Fruit fly (Drosophila melanogaster) whole organism, adult: ENCODE results near the gene Hsp26.

ENCODE experiments used
- CG11617 ChIP-seq: fragments of 200-800 bp; sonication (Bioruptor generic); optimal IDR thresholded peaks from 2 replicates; lab custom pipeline; 2017; ENCODE audit warnings: mild to moderate bottlenecking, missing biosample characterization, missing genetic modification reagents, missing genetic modification characterization
- CG12768 ChIP-seq: fragments of 200-800 bp; sonication (Bioruptor generic); optimal IDR thresholded peaks from 2 replicates; lab custom pipeline; 2017; ENCODE audit warnings: missing biosample characterization, missing genetic modification characterization, mild to moderate bottlenecking, moderate library complexity, missing genetic modification reagents
- CG14711 ChIP-seq: fragments of 200-800 bp; sonication (Bioruptor generic); optimal IDR thresholded peaks from 2 replicates; lab custom pipeline; 2018; ENCODE audit warnings: missing biosample characterization, mild to moderate bottlenecking, missing genetic modification characterization, moderate library complexity
- CG1620 ChIP-seq: fragments of 200-800 bp; sonication (Bioruptor generic); optimal IDR thresholded peaks from 2 replicates; lab custom pipeline; 2016; ENCODE audit warnings: missing biosample characterization, missing genetic modification characterization
- CG33017 ChIP-seq: fragments of 200-800 bp; sonication (Bioruptor generic); optimal IDR thresholded peaks from 2 replicates; lab custom pipeline; 2018; ENCODE audit warnings: missing biosample characterization, mild to moderate bottlenecking, missing genetic modification characterization, moderate library complexity
- CG5204 ChIP-seq: fragments of 200-800 bp; sonication (Bioruptor generic); optimal IDR thresholded peaks from 2 replicates; lab custom pipeline; 2016; ENCODE audit warnings: missing biosample characterization, missing genetic modification characterization
- CG7045 ChIP-seq: fragments of 200-800 bp; sonication (Bioruptor generic); optimal IDR thresholded peaks from 2 replicates; lab custom pipeline; 2017; ENCODE audit warnings: missing biosample characterization, mild to moderate bottlenecking, missing genetic modification characterization
- CG7101 ChIP-seq: fragments of 200-800 bp; sonication (Bioruptor generic); optimal IDR thresholded peaks from 2 replicates; lab custom pipeline; 2018; ENCODE audit warnings: missing biosample characterization, mild to moderate bottlenecking, missing genetic modification characterization, moderate library complexity
- Clk ChIP-seq: fragments of 200-800 bp; sonication (Bioruptor generic); optimal IDR thresholded peaks from 2 replicates; lab custom pipeline; 2017; ENCODE audit warnings: missing biosample characterization, missing genetic modification characterization
- Crg-1 ChIP-seq: fragments of 200-800 bp; sonication (Bioruptor generic); optimal IDR thresholded peaks from 2 replicates; lab custom pipeline; 2016; ENCODE audit warnings: missing biosample characterization, missing genetic modification characterization
- Hr96 ChIP-seq: fragments of 200-800 bp; sonication (Bioruptor generic); optimal IDR thresholded peaks from 2 replicates; lab custom pipeline; 2016; ENCODE audit warnings: missing biosample characterization, missing genetic modification characterization
- Mnt ChIP-seq: fragments of 200-800 bp; sonication (Bioruptor generic); optimal IDR thresholded peaks from 2 replicates; lab custom pipeline; 2016; ENCODE audit warnings: missing biosample characterization, mild to moderate bottlenecking, missing genetic modification characterization
- bab1 ChIP-seq: fragments of 200-800 bp; sonication (Bioruptor generic); optimal IDR thresholded peaks from 3 replicates; lab custom pipeline; 2019; ENCODE audit warnings: missing biosample characterization, mild to moderate bottlenecking, missing genetic modification characterization, moderate library complexity
- cic ChIP-seq: fragments of 200-800 bp; sonication (Bioruptor generic); optimal IDR thresholded peaks from 2 replicates; lab custom pipeline; 2017; ENCODE audit warnings: missing biosample characterization, mild to moderate bottlenecking, missing genetic modification characterization, moderate library complexity
- cnc ChIP-seq, 2 experiments: fragments of >200 bp; optimal IDR thresholded peaks; 2 replicates each; lab custom pipeline; 2017
- kay ChIP-seq: fragments of 200-800 bp; sonication (Bioruptor generic); peaks from one replicate; lab custom pipeline; 2016; ENCODE audit warnings: missing biosample characterization, missing genetic modification characterization, borderline replicate concordance
- ovo ChIP-seq: fragments of 200-800 bp; sonication (Bioruptor generic); optimal IDR thresholded peaks from 2 replicates; lab custom pipeline; 2016; ENCODE audit warnings: missing biosample characterization, missing genetic modification characterization
- pad ChIP-seq: fragments of 200-800 bp; sonication (Bioruptor generic); optimal IDR thresholded peaks from 3 replicates; lab custom pipeline; 2017; ENCODE audit warnings: missing biosample characterization, missing genetic modification characterization, mild to moderate bottlenecking, moderate library complexity, missing genetic modification reagents
- tj ChIP-seq: fragments of 200-800 bp; sonication (Bioruptor generic); optimal IDR thresholded peaks from 3 replicates; lab custom pipeline; 2017; ENCODE audit warnings: missing biosample characterization, mild to moderate bottlenecking, missing genetic modification characterization, moderate library complexity
- toe ChIP-seq: fragments of 200-800 bp; sonication (Bioruptor generic); optimal IDR thresholded peaks from 2 replicates; lab custom pipeline; 2016; ENCODE audit warnings: missing biosample characterization, missing genetic modification characterization

Hsp26 gene

dm6 chr3L:9423757-9424527 is 46.7 kb upstream of the Hsp26 start:
- no peak for TF ChIP-seq CG1620 (GFP tag; lab: Kevin White, UChicago)
- TF ChIP-seq CG12768 (GFP tag; lab: Kevin White, UChicago), result peak; percentile 33
- TF ChIP-seq bab1 (GFP tag; lab: Kevin White, UChicago), result no peak
- TF ChIP-seq CG7101 (tag; lab: Kevin White, UChicago), result no peak
- TF ChIP-seq Mnt (GFP tag; lab: Kevin White, UChicago), result peak; percentile 50
- TF ChIP-seq cic (GFP tag; lab: Kevin White, UChicago), result peak; percentile 77

- peak; percentile 98 for TF ChIP-seq Hr96 (GFP tag; lab: Kevin White, UChicago)
- TF ChIP-seq pad (GFP tag; lab: Kevin White, UChicago), result peak; percentile 94
- TF ChIP-seq kay, result peak; percentile 100
- peak; percentile 98 for TF ChIP-seq CG14711
- peak; percentile 99 for TF ChIP-seq CG7101 (tag; lab: Kevin White, UChicago)
- TF ChIP-seq CG7045 (GFP tag; lab: Kevin White, UChicago), result peak; percentile 99
- TF ChIP-seq tj (GFP tag; lab: Kevin White, UChicago), result peak; percentile 96
- peak; percentile 100 for TF ChIP-seq CG33017
- TF ChIP-seq toe, result peak; percentile 98
- TF ChIP-seq Crg-1, result peak; percentile 92
- peak; percentile 98 for TF ChIP-seq Clk
- TF ChIP-seq cnc (optimal IDR thresholded peaks at IDR 0.05; lab: Kevin White, UChicago), result no peak
- TF ChIP-seq CG11617 (GFP tag; lab: Kevin White, UChicago), result peak; percentile 99
- peak; percentile 97 for TF ChIP-seq CG1620 (GFP tag; lab: Kevin White, UChicago)
- TF ChIP-seq ovo (GFP tag; lab: Kevin White, UChicago), result peak; percentile 96
- TF ChIP-seq bab1 (GFP tag; lab: Kevin White, UChicago), result peak; percentile 99
- peak; percentile 97 for TF ChIP-seq Mnt (GFP tag; lab: Kevin White, UChicago)
- TF ChIP-seq CG5204 (GFP tag; lab: Kevin White, UChicago), result peak; percentile 99
- TF ChIP-seq CG12768 (GFP tag; lab: Kevin White, UChicago), result peak; percentile 99
- peak; percentile 97 for TF ChIP-seq cic (GFP tag; lab: Kevin White, UChicago)
Observed at dm6 chr3L:9422636-9423419, 45.6 kb upstream of the Hsp26 start, which contains the start of gene aay. TSS of gene aay (plus strand) at chr3L:9423253.

dm6 chr3L:9422135-9422534 is 44.9 kb upstream of the Hsp26 start:
- TF ChIP-seq toe, result no peak
- peak in 1 of 2 experiments; percentile 62 for TF ChIP-seq cnc (optimal IDR thresholded peaks at IDR 0.05; lab: Kevin White, UChicago)
- no peak for TF ChIP-seq CG33017
- TF ChIP-seq cic (GFP tag; lab: Kevin White, UChicago), result no peak
- no peak for TF ChIP-seq tj (GFP tag; lab: Kevin White, UChicago)
- no peak for TF ChIP-seq CG14711

- no peak for TF ChIP-seq toe
- TF ChIP-seq Clk, result no peak
- no peak for TF ChIP-seq CG7045 (GFP tag; lab: Kevin White, UChicago)
- no peak for TF ChIP-seq Hr96 (GFP tag; lab: Kevin White, UChicago)
- no peak for TF ChIP-seq CG14711
- TF ChIP-seq kay, result no peak
- TF ChIP-seq cic (GFP tag; lab: Kevin White, UChicago), result peak; percentile 32
- TF ChIP-seq tj (GFP tag; lab: Kevin White, UChicago), result peak; percentile 33
- no peak for TF ChIP-seq CG11617 (GFP tag; lab: Kevin White, UChicago)
- TF ChIP-seq Crg-1, result no peak
- TF ChIP-seq CG1620 (GFP tag; lab: Kevin White, UChicago), result no peak
- TF ChIP-seq ovo (GFP tag; lab: Kevin White, UChicago), result peak; percentile 26
Observed at dm6 chr3L:9421621-9422020, 44.4 kb upstream of the Hsp26 start.

DNA sequence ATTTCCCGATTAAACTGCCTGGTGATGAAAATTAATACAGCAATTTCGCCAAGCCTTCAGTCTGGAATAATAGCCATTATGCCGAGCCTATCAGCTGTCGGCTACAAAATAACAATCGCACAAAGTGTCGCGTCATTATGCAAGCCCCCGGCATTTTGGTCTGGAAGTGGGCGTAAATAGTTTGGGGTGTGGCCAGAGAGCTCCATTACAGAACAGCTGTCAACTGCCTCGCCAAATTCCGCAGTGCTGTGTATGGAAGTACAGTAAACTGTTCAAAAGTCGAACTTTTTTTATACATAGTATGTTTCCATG is 43.5 kb upstream of the Hsp26 start:
- no peak for TF ChIP-seq kay
- no peak for TF ChIP-seq bab1 (GFP tag; lab: Kevin White, UChicago)
- TF ChIP-seq tj (GFP tag; lab: Kevin White, UChicago), result no peak
- TF ChIP-seq CG7045 (GFP tag; lab: Kevin White, UChicago), result no peak
- TF ChIP-seq Crg-1, result no peak
- no peak for TF ChIP-seq pad (GFP tag; lab: Kevin White, UChicago)
- peak; percentile 71 to 73 for TF ChIP-seq cnc (optimal IDR thresholded peaks at IDR 0.05; lab: Kevin White, UChicago)

DNA sequence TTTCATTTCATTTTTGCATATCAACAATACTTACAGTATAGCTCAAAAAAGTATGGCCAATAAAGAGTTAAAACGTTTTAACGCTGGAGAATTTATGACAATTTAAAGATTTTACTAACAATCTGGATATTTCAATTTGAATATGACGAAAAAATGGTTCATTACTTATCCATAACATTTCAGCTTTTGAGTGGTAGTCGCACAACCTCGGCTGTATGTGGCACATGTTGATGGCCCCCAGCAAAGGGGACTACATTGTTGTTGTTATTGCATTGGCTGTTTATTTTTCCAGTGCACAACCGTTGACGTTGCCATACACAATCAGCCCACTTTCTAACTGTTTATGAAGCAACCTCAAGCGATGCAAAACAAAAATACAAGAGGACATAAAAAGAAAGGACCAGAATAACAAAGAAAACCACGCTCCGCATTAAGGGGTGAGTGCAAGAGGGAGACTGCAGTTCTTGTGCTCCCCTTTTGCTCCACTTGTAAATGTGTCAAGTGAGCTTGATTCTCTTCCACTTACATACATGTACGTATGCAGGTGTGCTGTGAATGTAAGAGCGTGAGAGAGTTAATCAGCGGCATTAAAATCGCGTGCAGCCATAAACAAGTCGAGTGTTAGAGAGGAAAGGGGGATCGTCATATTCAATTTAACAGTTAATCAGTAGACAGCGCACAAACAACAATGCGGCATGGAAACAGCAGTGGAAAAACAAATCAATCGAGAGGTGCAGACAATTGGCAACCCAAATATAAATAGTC is 43.0 kb upstream of the Hsp26 start:
- peak; percentile 87 for TF ChIP-seq cic (GFP tag; lab: Kevin White, UChicago)
- peak; percentile 91 for TF ChIP-seq CG14711
- peak; percentile 96 for TF ChIP-seq CG33017
- peak; percentile 96 for TF ChIP-seq kay
- peak; percentile 80 for TF ChIP-seq Hr96 (GFP tag; lab: Kevin White, UChicago)
- peak; percentile 88 for TF ChIP-seq CG12768 (GFP tag; lab: Kevin White, UChicago)
- TF ChIP-seq cnc (optimal IDR thresholded peaks at IDR 0.05; lab: Kevin White, UChicago), result no peak
- TF ChIP-seq Clk, result peak; percentile 61
- TF ChIP-seq CG11617 (GFP tag; lab: Kevin White, UChicago), result peak; percentile 95
- TF ChIP-seq bab1 (GFP tag; lab: Kevin White, UChicago), result peak; percentile 98
- TF ChIP-seq ovo (GFP tag; lab: Kevin White, UChicago), result peak; percentile 84
- peak; percentile 95 for TF ChIP-seq CG7101 (tag; lab: Kevin White, UChicago)
- peak; percentile 94 for TF ChIP-seq tj (GFP tag; lab: Kevin White, UChicago)
- TF ChIP-seq CG5204 (GFP tag; lab: Kevin White, UChicago), result peak; percentile 89
- TF ChIP-seq Mnt (GFP tag; lab: Kevin White, UChicago), result peak; percentile 89
- TF ChIP-seq CG1620 (GFP tag; lab: Kevin White, UChicago), result peak; percentile 84
- peak; percentile 95 for TF ChIP-seq CG7045 (GFP tag; lab: Kevin White, UChicago)
- TF ChIP-seq Crg-1, result peak; percentile 87
- TF ChIP-seq pad (GFP tag; lab: Kevin White, UChicago), result peak; percentile 92
- peak; percentile 58 for TF ChIP-seq toe
